Fruit fly (Drosophila melanogaster): Measurements from ENCODE around the gene CG4928.

DNA sequence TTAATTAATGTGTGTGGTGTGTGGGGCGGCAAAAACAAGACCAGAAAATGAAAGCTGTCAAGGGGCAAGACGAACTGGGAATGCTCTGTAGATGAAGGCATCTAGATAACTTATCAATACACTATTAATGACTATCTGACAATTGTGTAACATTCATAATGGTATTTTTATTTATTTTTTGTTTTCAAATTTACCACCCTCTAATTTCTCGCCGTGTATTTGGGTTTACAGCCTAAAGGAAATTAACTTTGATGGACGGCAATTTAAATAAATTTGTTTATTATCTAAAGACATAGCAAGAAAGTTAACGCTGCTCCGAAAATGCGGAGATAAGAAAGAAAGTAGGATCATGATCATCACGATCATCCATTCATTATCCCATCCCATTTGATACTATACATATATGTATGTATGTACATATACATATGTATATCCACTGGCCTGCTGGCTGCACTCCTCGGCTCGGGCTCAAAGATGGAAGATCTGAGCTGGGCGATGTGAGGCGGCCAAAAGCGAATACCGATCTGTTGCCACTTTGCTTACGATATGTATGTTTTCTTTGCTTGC lies 19.9 kb downstream of the CG4928 start:
- TF ChIP-seq CG3032 (tag; optimal IDR thresholded peaks at IDR 0.05), result peak; percentile 31
- peak; percentile 18 for TF ChIP-seq Eip75B (GFP tag; optimal IDR thresholded peaks at IDR 0.05)

Data from whole organism, prepupa.